Fruit fly (Drosophila melanogaster): ENCODE results near the gene Calx.

Calx gene

dm6 chr3R:21060430-21061245, 82.7 kb downstream of the Calx start, which contains the start of gene Mvl (continued):
- peak; percentile 74 for TF ChIP-seq Jarid2 (GFP tag; optimal IDR thresholded peaks at IDR 0.05)
- peak; percentile 12 for TF ChIP-seq ash1 (GFP tag; optimal IDR thresholded peaks at IDR 0.05)
- TF ChIP-seq CG6854 (GFP tag; optimal IDR thresholded peaks at IDR 0.05) = no peak
- TF ChIP-seq YL-1 (GFP tag; optimal IDR thresholded peaks at IDR 0.05) = peak; percentile 22
- no peak for TF ChIP-seq CG5180 (GFP tag; optimal IDR thresholded peaks at IDR 0.05)
- 0 out of 4 replicates have a peak, but pooled peaks have one; percentile 32 for TF ChIP-seq Dll (GFP tag; IDR thresholded peaks at IDR 0.05; ENCODE audit: partially characterized antibody)
- TF ChIP-seq Ptx1 (GFP tag; IDR thresholded peaks at IDR 0.05) = no peak
- TF ChIP-seq sug (tag; optimal IDR thresholded peaks at IDR 0.05) = peak; percentile 62
- no peak for TF ChIP-seq zen (tag; optimal IDR thresholded peaks at IDR 0.05)
- peak; percentile 81 for TF ChIP-seq HmgZ (tag; optimal IDR thresholded peaks at IDR 0.05)
- TF ChIP-seq Myb (GFP tag; optimal IDR thresholded peaks at IDR 0.05) = peak; percentile 88
- TF ChIP-seq fru (optimal IDR thresholded peaks at IDR 0.05) = no peak
- TF ChIP-seq tio (GFP tag; optimal IDR thresholded peaks at IDR 0.05) = no peak
- TF ChIP-seq hkb (optimal IDR thresholded peaks at IDR 0.05) = peak; percentile 54
- TF ChIP-seq hkb (GFP tag; IDR thresholded peaks at IDR 0.05) = 0 out of 2 replicates have a peak, but pooled peaks have one; percentile 22
- TF ChIP-seq otp (GFP tag; IDR thresholded peaks at IDR 0.05) = no peak
- TF ChIP-seq CG34376 (GFP tag; optimal IDR thresholded peaks at IDR 0.05) = peak; percentile 65
- TF ChIP-seq CG3847 (GFP tag; IDR thresholded peaks at IDR 0.05) = peak; percentile 34; the same call in 1 of the 2 replicates
- no peak for TF ChIP-seq CG1233 (GFP tag; optimal IDR thresholded peaks at IDR 0.05)
- TF ChIP-seq vfl (GFP tag; optimal IDR thresholded peaks at IDR 0.05) = no peak
- no peak for TF ChIP-seq CG10565 (GFP tag; optimal IDR thresholded peaks at IDR 0.05)
- no peak for TF ChIP-seq BtbVII (GFP tag; optimal IDR thresholded peaks at IDR 0.05)
- peak; percentile 58 for TF ChIP-seq CG1603 (tag; optimal IDR thresholded peaks at IDR 0.05)
- peak; percentile 2 for TF ChIP-seq CG31365 (tag; optimal IDR thresholded peaks at IDR 0.05)
- TF ChIP-seq CG1792 (GFP tag; optimal IDR thresholded peaks at IDR 0.05) = no peak
- TF ChIP-seq CG8290 (GFP tag; optimal IDR thresholded peaks at IDR 0.05) = peak; percentile 83
- peak; percentile 60 to 70 for TF ChIP-seq CG8290 (tag; optimal IDR thresholded peaks at IDR 0.05)
- TF ChIP-seq lilli (GFP tag; optimal IDR thresholded peaks at IDR 0.05) = peak; percentile 29
- TF ChIP-seq oc (tag; optimal IDR thresholded peaks at IDR 0.05) = no peak
- peak; percentile 27; the same call in 1 of the 2 replicates for TF ChIP-seq Scr (GFP tag; IDR thresholded peaks at IDR 0.05; ENCODE audit: partially characterized antibody)
- TF ChIP-seq NfI (GFP tag; optimal IDR thresholded peaks at IDR 0.05) = no peak
- TF ChIP-seq Bgb (GFP tag; IDR thresholded peaks at IDR 0.05; ENCODE audit: partially characterized antibody) = peak; percentile 48; the same call in 1 of the 2 replicates
- TF ChIP-seq crol (GFP tag; IDR thresholded peaks at IDR 0.05) = no peak
- peak; percentile 34 for TF ChIP-seq MESR4 (GFP tag; optimal IDR thresholded peaks at IDR 0.05)
- TF ChIP-seq Lhr (GFP tag; optimal IDR thresholded peaks at IDR 0.05) = peak; percentile 5
- no peak for TF ChIP-seq CG5953 (GFP tag; IDR thresholded peaks at IDR 0.05)
- no peak for TF ChIP-seq CG18619 (GFP tag; optimal IDR thresholded peaks at IDR 0.05)
- TF ChIP-seq Dp (GFP tag; optimal IDR thresholded peaks at IDR 0.05) = peak; percentile 79
- TF ChIP-seq sr (GFP tag; IDR thresholded peaks at IDR 0.05) = peak; percentile 86
- 0 out of 2 replicates have a peak, but pooled peaks have one; percentile 15 for TF ChIP-seq inv (GFP tag; IDR thresholded peaks at IDR 0.05; ENCODE audit: partially characterized antibody)
- TF ChIP-seq mld (GFP tag; IDR thresholded peaks at IDR 0.05; ENCODE audit: partially characterized antibody) = no peak
- peak; percentile 41 for TF ChIP-seq BEAF-32 (GFP tag; optimal IDR thresholded peaks at IDR 0.05)
- TF ChIP-seq CG10979 (tag; optimal IDR thresholded peaks at IDR 0.05) = peak; percentile 5
- no peak for TF ChIP-seq scrt (GFP tag; optimal IDR thresholded peaks at IDR 0.05)
- 0 out of 2 replicates have a peak, but pooled peaks have one; percentile 19 for TF ChIP-seq tna (GFP tag; IDR thresholded peaks at IDR 0.05; ENCODE audit: partially characterized antibody)
- TF ChIP-seq CG1832 (GFP tag; optimal IDR thresholded peaks at IDR 0.05) = peak; percentile 74
- TF ChIP-seq CG13624 (GFP tag; optimal IDR thresholded peaks at IDR 0.05) = peak; percentile 32
- peak; percentile 12 for TF ChIP-seq Nf-YC (tag; optimal IDR thresholded peaks at IDR 0.05)
